Worm (Caenorhabditis elegans): ENCODE data around the gene fip-1.

fip-1 gene

DNA sequence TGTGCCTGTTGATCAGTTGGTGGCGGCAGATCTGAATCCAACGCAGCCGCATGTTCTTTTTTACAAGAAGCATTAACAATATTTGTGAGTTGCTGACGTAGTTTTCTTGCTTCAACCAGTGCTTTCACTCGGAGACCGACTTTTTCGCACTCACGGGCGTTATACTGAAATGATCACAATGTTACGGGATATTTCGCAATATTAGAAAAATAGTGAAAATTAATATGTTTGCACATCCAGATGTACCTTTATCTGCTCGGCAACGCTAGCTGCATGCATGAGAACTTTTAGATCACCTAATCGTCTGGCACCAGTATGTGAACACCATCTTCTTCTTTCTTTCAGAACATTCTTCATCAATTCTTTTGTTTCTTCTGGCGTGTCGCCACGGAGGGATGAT is 28.3 kb upstream of the fip-1 start:
- no peak for TF ChIP-seq unc-62 (GFP tag; optimal IDR thresholded peaks at IDR 0.05)
- no peak for TF ChIP-seq T07F8.4 (tag; optimal IDR thresholded peaks at IDR 0.05)
- TF ChIP-seq cebp-1 (GFP tag; IDR thresholded peaks at IDR 0.05) = peak; percentile 47; the same call in 1 of the 2 replicates
- TF ChIP-seq cebp-1 (tag; optimal IDR thresholded peaks at IDR 0.05) = peak; percentile 90

DNA sequence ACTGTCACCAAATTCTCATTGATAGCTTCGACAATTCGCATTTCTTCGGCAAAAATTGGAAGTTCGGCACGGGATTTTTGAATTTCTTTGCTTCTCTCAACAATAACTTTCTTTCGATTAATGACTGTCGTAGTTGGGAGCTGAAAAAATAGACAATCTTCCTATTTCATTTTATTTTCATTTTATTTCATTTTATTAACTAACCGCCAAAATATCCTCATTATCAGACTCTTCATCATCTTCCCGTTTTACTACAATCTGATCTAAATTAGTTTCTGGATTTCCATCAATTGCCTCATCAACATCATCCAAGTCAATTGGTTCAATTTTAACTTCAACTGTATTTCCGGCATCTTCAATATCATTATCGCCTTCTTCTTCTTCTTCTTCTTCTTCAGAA is 26.0 kb upstream of the fip-1 start:
- TF ChIP-seq Y56A3A.18 (GFP tag; IDR thresholded peaks at IDR 0.05) (no peak), ceh-91 (GFP tag; IDR thresholded peaks at IDR 0.05) (no peak), ztf-6 (GFP tag; IDR thresholded peaks at IDR 0.05) (no peak), egrh-3 (GFP tag; IDR thresholded peaks at IDR 0.05) (no peak), attf-6 (GFP tag; IDR thresholded peaks at IDR 0.05) (no peak), lin-35 (GFP tag; optimal IDR thresholded peaks at IDR 0.05) (no peak), aptf-2 (GFP tag; conservative IDR thresholded peaks at IDR 0.05) (no peak), aptf-3 (GFP tag; IDR thresholded peaks at IDR 0.05) (no peak), ekl-4 (GFP tag; IDR thresholded peaks at IDR 0.05) (no peak), unc-62 (GFP tag; optimal IDR thresholded peaks at IDR 0.05) (no peak), C06A6.2 (GFP tag; conservative IDR thresholded peaks at IDR 0.05) (no peak), hmg-1.2 (GFP tag; IDR thresholded peaks at IDR 0.05) (no peak)

DNA sequence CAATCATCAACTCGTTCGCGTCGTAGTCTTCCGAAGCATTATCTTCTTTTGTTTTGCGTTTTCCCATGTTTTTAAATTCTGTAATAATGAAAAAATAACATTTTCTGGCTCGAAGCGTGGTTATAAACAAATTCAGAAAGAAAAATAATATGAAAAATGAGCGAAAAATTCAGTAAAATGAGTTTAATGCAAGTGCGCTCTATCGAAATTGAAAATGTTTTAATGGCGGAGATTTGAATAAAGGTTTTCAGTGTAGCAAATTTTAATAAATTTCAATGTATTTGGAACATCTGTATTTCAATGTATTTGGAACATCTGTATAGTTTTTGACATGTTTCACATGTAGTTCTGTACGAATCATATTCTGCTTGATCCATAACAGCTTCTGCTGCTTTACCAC is 25.1 kb upstream of the fip-1 start, which contains the start of gene rha-2:
rha-2 (minus strand) TSS at position 80 of the 400 bp plus-strand sequence.
- TF ChIP-seq lin-54 (GFP tag; optimal IDR thresholded peaks at IDR 0.05) (peak; percentile 42), mcd-1 (GFP tag; IDR thresholded peaks at IDR 0.05) (peak; percentile 76), lag-1 (GFP tag; IDR thresholded peaks at IDR 0.05) (no peak), efl-1 (GFP tag; optimal IDR thresholded peaks at IDR 0.05) (peak; percentile 51), B0336.3 (GFP tag; IDR thresholded peaks at IDR 0.05) (no peak)

DNA sequence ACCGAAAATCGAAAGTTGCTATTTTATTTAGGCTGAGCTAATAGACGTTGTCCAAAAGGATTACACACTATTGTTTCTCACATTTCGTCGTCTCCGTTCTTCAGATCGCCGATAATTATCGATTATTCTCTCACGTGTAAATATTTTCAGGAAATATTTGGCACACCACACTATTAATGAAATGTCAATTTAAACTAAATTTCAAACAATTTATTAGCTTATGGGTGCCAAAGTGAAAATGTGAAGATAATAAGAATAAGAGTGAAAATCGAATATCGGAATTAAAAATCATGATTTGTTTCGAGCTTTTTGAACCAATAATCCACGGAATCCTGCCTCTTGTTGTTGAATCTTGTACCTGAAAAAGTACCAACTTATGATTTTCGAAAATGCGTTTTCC is 23.0 kb upstream of the fip-1 start, which contains the start of gene C06E1.11:
C06E1.11 (minus strand) TSS at position 101 of the 400 bp plus-strand sequence.
- no peak for TF ChIP-seq F10E7.11 (tag; optimal IDR thresholded peaks at IDR 0.05)
- no peak for TF ChIP-seq lir-1 (GFP tag; conservative IDR thresholded peaks at IDR 0.05)
- TF ChIP-seq hmg-1.2 (GFP tag; IDR thresholded peaks at IDR 0.05) = no peak

DNA sequence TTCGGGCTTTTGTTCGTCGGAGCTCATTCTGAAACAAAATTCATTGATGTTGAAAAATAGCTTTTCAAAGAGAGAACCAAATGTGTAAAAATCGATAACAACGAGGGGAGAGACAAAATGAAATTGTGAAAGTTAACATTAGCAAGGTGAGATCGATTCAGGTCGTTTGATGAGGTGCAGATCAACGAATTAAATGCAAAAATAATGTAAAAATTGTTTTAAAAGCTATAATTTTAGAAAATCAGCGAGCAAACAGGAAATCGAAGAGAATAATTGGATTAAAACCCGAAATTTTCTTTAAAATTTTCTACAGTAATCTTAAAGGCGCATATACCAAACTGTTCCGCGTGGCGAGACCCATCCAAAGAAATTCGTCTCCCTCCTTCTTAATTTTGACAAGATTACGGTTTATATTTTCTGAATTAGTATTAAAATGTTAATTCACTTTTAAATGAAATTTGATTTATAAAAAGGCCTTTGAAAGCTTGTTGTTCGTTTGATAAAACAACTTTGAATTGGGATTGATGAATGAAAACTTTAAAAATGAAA is 21.1 kb upstream of the fip-1 start, which contains the start of gene C13G5.2:
C13G5.2 (minus strand) TSS at position 51 of the 549 bp plus-strand sequence.
- TF ChIP-seq egl-44 (GFP tag; IDR thresholded peaks at IDR 0.05) (no peak), hsf-1 (GFP tag; IDR thresholded peaks at IDR 0.05) (0 out of 2 replicates have a peak, but pooled peaks have one; percentile 46), unc-62 (GFP tag; optimal IDR thresholded peaks at IDR 0.05) (no peak), attf-3 (GFP tag; conservative IDR thresholded peaks at IDR 0.05) (no peak), mcd-1 (GFP tag; IDR thresholded peaks at IDR 0.05) (peak; percentile 27; the same call in 1 of the 2 replicates), nhr-90 (tag; optimal IDR thresholded peaks at IDR 0.05) (no peak), snpc-3.4 (tag; optimal IDR thresholded peaks at IDR 0.05) (peak; percentile 74), lag-1 (GFP tag; IDR thresholded peaks at IDR 0.05) (no peak), nhr-179 (tag; optimal IDR thresholded peaks at IDR 0.05) (no peak), ZK185.1 (tag; optimal IDR thresholded peaks at IDR 0.05; ENCODE audit: poor library complexity, severe bottlenecking) (no peak), nfya-1 (tag; optimal IDR thresholded peaks at IDR 0.05; ENCODE audit: borderline replicate concordance, insufficient read depth) (no peak), let-607 (tag; optimal IDR thresholded peaks at IDR 0.05) (no peak), aptf-3 (GFP tag; IDR thresholded peaks at IDR 0.05) (no peak), somi-1 (GFP tag; optimal IDR thresholded peaks at IDR 0.05) (no peak), F22D6.2 (tag; optimal IDR thresholded peaks at IDR 0.05) (no peak), F57C9.4 (tag; optimal IDR thresholded peaks at IDR 0.05) (no peak), xnd-1 (tag; optimal IDR thresholded peaks at IDR 0.05) (peak; percentile 87), lin-35 (GFP tag; optimal IDR thresholded peaks at IDR 0.05) (no peak), lin-40 (tag; optimal IDR thresholded peaks at IDR 0.05) (no peak), Y67H2A.10 (GFP tag; conservative IDR thresholded peaks at IDR 0.05) (no peak), ztf-25 (GFP tag; IDR thresholded peaks at IDR 0.05) (no peak), ccch-3 (GFP tag; optimal IDR thresholded peaks at IDR 0.05) (no peak), lin-54 (GFP tag; optimal IDR thresholded peaks at IDR 0.05) (peak; percentile 9), lsl-1 (GFP tag; optimal IDR thresholded peaks at IDR 0.05) (peak; percentile 94), Y56A3A.18 (GFP tag; IDR thresholded peaks at IDR 0.05) (no peak), nhr-80 (tag; optimal IDR thresholded peaks at IDR 0.05) (no peak)

All from whole organism, young adult.